Worm (Caenorhabditis elegans): ENCODE data around the gene tre-2.

DNA sequence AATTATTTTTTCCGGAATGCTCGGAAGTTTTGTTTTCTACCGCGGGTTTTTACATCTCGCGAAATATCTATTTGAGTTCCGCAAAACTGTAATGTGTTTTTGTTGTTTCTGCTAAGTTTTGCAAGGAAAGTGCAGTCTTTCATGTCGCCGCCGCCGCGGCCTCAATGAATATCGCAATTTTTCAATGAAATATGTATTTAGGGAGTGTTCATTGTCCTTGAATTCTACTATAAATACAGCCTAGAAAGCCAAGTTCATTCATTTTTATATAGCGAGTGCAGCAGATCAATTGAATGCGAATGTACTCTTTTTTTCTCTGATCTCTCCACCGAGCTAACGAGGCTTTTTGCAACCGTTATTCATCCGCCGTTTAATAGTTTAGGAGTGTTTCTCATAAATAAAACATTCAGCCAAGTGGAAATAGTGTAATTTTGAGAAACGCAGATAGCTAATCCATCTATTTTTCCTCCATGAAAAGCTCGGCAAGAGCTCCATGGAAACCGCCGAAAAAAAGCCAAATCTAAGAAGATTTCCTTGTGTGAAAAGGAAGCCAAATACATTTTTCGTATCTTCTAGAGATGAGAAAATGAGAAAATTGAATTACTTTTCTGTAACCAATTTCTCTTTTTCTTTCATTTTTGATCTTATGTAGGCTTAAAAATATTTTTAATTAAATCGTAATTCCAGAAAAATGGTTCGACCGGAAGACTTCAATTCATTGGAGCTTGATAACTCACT is 29.8 kb upstream of the tre-2 start, which contains the start of gene T22D1.3:
- no peak for TF ChIP-seq ces-1 (GFP tag; optimal IDR thresholded peaks at IDR 0.05)
- TF ChIP-seq blmp-1 (tag; optimal IDR thresholded peaks at IDR 0.05): no peak
- TF ChIP-seq mep-1 (tag; optimal IDR thresholded peaks at IDR 0.05): no peak
- TF ChIP-seq pha-4 (tag; optimal IDR thresholded peaks at IDR 0.05): no peak
- TF ChIP-seq snpc-4 (tag; optimal IDR thresholded peaks at IDR 0.05): no peak
- no peak for TF ChIP-seq unc-39 (tag; optimal IDR thresholded peaks at IDR 0.05)
- no peak for TF ChIP-seq elt-3 (tag; optimal IDR thresholded peaks at IDR 0.05)
- no peak for TF ChIP-seq ztf-11 (tag; optimal IDR thresholded peaks at IDR 0.05)
- no peak for TF ChIP-seq M03D4.4 (tag; optimal IDR thresholded peaks at IDR 0.05)

Measured in whole organism, mixed stage, embryonic.